Fruit fly (Drosophila melanogaster) whole organism, pupa: ENCODE data around the gene Lkb1.

ENCODE experiments used
- CG10348 ChIP-seq: fragments of 200-800 bp; sonication (Bioruptor generic); IDR thresholded peaks from 2 replicates; pipeline ENCODE4 v1.3.6; 2022; ENCODE audit warnings: missing biosample characterization, missing genetic modification characterization
- CG12605 ChIP-seq: fragments of 200-800 bp; sonication (Bioruptor generic); IDR thresholded peaks from 2 replicates; pipeline ENCODE4 v1.3.6; 2022; ENCODE audit warnings: missing biosample characterization, missing genetic modification characterization
- CG13204 ChIP-seq: fragments of 200-800 bp; sonication (Bioruptor generic); optimal IDR thresholded peaks from 2 replicates; lab custom pipeline; 2018; ENCODE audit warnings: missing biosample characterization, mild to moderate bottlenecking, missing genetic modification characterization, moderate library complexity
- CG14655 ChIP-seq: fragments of 200-800 bp; sonication (Bioruptor generic); optimal IDR thresholded peaks from 3 replicates; lab custom pipeline; 2017; ENCODE audit warnings: mild to moderate bottlenecking, missing biosample characterization, missing genetic modification reagents, missing genetic modification characterization
- CG15710 ChIP-seq: fragments of 200-800 bp; sonication (Bioruptor generic); optimal IDR thresholded peaks from 2 replicates; lab custom pipeline; 2018; ENCODE audit warnings: missing biosample characterization, mild to moderate bottlenecking, missing genetic modification characterization, moderate library complexity
- CG17806 ChIP-seq: fragments of 200-800 bp; sonication (Bioruptor generic); optimal IDR thresholded peaks from 2 replicates; lab custom pipeline; 2018; ENCODE audit warnings: missing biosample characterization, mild to moderate bottlenecking, missing genetic modification characterization, moderate library complexity
- CG32121 ChIP-seq: fragments of 200-800 bp; sonication (Bioruptor generic); IDR thresholded peaks from 2 replicates; pipeline ENCODE4 v1.3.6; 2022; ENCODE audit warnings: missing biosample characterization, missing genetic modification characterization
- CG34367 ChIP-seq: fragments of 200-800 bp; sonication (Bioruptor generic); optimal IDR thresholded peaks from 2 replicates; lab custom pipeline; 2018; ENCODE audit warnings: missing biosample characterization, mild to moderate bottlenecking, missing genetic modification characterization
- CG4496 ChIP-seq: fragments of 200-800 bp; sonication (Bioruptor generic); IDR thresholded peaks from 3 replicates; pipeline ENCODE4 v1.3.6; 2022; ENCODE audit warnings: missing biosample characterization, missing genetic modification characterization
- CG8159 ChIP-seq: fragments of 200-800 bp; sonication (Bioruptor generic); optimal IDR thresholded peaks from 3 replicates; lab custom pipeline; 2018; ENCODE audit warnings: missing biosample characterization, mild to moderate bottlenecking, missing genetic modification characterization, moderate library complexity
- CG8301 ChIP-seq: fragments of 200-800 bp; sonication (Bioruptor generic); optimal IDR thresholded peaks from 2 replicates; lab custom pipeline; 2018; ENCODE audit warnings: missing biosample characterization, mild to moderate bottlenecking, missing genetic modification characterization
- CG9948 ChIP-seq: fragments of 200-800 bp; sonication (Bioruptor generic); optimal IDR thresholded peaks from 2 replicates; lab custom pipeline; 2018; ENCODE audit warnings: missing biosample characterization, mild to moderate bottlenecking, missing genetic modification characterization, moderate library complexity
- D1 ChIP-seq: fragments of 200-800 bp; sonication (Bioruptor generic); optimal IDR thresholded peaks from 2 replicates; lab custom pipeline; 2018; ENCODE audit warnings: missing biosample characterization, mild to moderate bottlenecking, missing genetic modification characterization, moderate library complexity
- EcR ChIP-seq: fragments of 200-800 bp; sonication (Bioruptor generic); optimal IDR thresholded peaks from 3 replicates; lab custom pipeline; 2019; ENCODE audit warnings: missing biosample characterization, missing genetic modification characterization, mild to moderate bottlenecking, moderate library complexity, missing genetic modification reagents
- Ets98B ChIP-seq: fragments of 200-800 bp; sonication (Bioruptor generic); IDR thresholded peaks from 2 replicates; pipeline ENCODE4 v1.3.6; 2022; ENCODE audit warnings: missing biosample characterization, missing genetic modification characterization
- Pif1A ChIP-seq: fragments of 200-800 bp; sonication (Bioruptor generic); optimal IDR thresholded peaks from 3 replicates; lab custom pipeline; 2016; ENCODE audit warnings: missing biosample characterization, missing genetic modification characterization
- Pif1B ChIP-seq: fragments of 200-800 bp; sonication (Bioruptor generic); optimal IDR thresholded peaks from 3 replicates; lab custom pipeline; 2016; ENCODE audit warnings: missing biosample characterization, missing genetic modification characterization
- Snoo ChIP-seq: fragments of 200-800 bp; sonication (Bioruptor generic); optimal IDR thresholded peaks from 3 replicates; lab custom pipeline; 2017; ENCODE audit warnings: missing biosample characterization, mild to moderate bottlenecking, missing genetic modification characterization, inconsistent platforms
- fd96Ca ChIP-seq: fragments of 200-800 bp; sonication (Bioruptor generic); IDR thresholded peaks from 3 replicates; pipeline ENCODE4 v1.3.6; 2022; ENCODE audit warnings: missing biosample characterization, missing genetic modification characterization
- gl ChIP-seq: fragments of 200-800 bp; sonication (Bioruptor generic); optimal IDR thresholded peaks from 2 replicates; lab custom pipeline; 2018; ENCODE audit warnings: missing biosample characterization, mild to moderate bottlenecking, missing genetic modification characterization
- rn ChIP-seq: fragments of 200-800 bp; sonication (Bioruptor generic); IDR thresholded peaks from 2 replicates; pipeline ENCODE4 v1.3.6; 2022; ENCODE audit warnings: missing biosample characterization, missing genetic modification characterization

The Lkb1 gene

dm6 chr3R:13646729-13647633 lies 29.4 kb upstream of the Lkb1 start, which contains the start of gene rin:
Gene rin, plus strand, starts transcription at chr3R:13647004.
- TF ChIP-seq gl (tag; lab: Kevin White, UChicago) (peak; percentile 78), CG14655 (GFP tag; lab: Kevin White, UChicago) (no peak), CG17806 (no peak), CG32121 (GFP tag; lab: Robert Waterston, UW) (peak; percentile 39; the same call in 1 of the 2 replicates), CG10348 (GFP tag; lab: Robert Waterston, UW) (no peak), CG15710 (tag; lab: Kevin White, UChicago) (peak; percentile 35), Pif1B (GFP tag; lab: Kevin White, UChicago) (no peak), CG12605 (GFP tag; lab: Robert Waterston, UW) (peak; percentile 41; the same call in 1 of the 2 replicates), CG4496 (0 out of 3 replicates have a peak, but pooled peaks have one; percentile 15), Pif1A (GFP tag; lab: Kevin White, UChicago) (peak; percentile 26), rn (GFP tag; lab: Robert Waterston, UW) (no peak), D1 (no peak), EcR (peak; percentile 61), CG9948 (tag; lab: Kevin White, UChicago) (no peak), CG8159 (tag; lab: Kevin White, UChicago) (peak; percentile 58), Snoo (tag; lab: Kevin White, UChicago) (no peak), fd96Ca (GFP tag; lab: Robert Waterston, UW) (no peak), CG34367 (tag; lab: Kevin White, UChicago) (peak; percentile 59), CG8301 (tag; lab: Kevin White, UChicago) (peak; percentile 41), Ets98B (GFP tag; lab: Robert Waterston, UW) (no peak), CG13204 (peak; percentile 20)

dm6 chr3R:13647734-13648541 lies 28.4 kb upstream of the Lkb1 start:
- TF ChIP-seq CG15710 (tag; lab: Kevin White, UChicago) (no peak), fd96Ca (GFP tag; lab: Robert Waterston, UW) (0 out of 3 replicates have a peak, but pooled peaks have one; percentile 46), Ets98B (GFP tag; lab: Robert Waterston, UW) (no peak), Pif1B (GFP tag; lab: Kevin White, UChicago) (no peak), CG4496 (peak; percentile 23; the same call in 1 of the 3 replicates), CG17806 (no peak), CG14655 (GFP tag; lab: Kevin White, UChicago) (no peak), EcR (peak; percentile 94), CG34367 (tag; lab: Kevin White, UChicago) (no peak)

dm6 chr3R:13656294-13656693 lies 20.1 kb upstream of the Lkb1 start, which contains the start of gene Rbp4:
Gene Rbp4, minus strand, starts transcription at chr3R:13656394.
- no peak for TF ChIP-seq gl (tag; lab: Kevin White, UChicago)
- no peak for TF ChIP-seq Pif1A (GFP tag; lab: Kevin White, UChicago)

- TF ChIP-seq EcR = peak; percentile 81
- TF ChIP-seq CG12605 (GFP tag; lab: Robert Waterston, UW) = peak; percentile 5; the same call in 1 of the 2 replicates
- no peak for TF ChIP-seq CG8159 (tag; lab: Kevin White, UChicago)
- peak; percentile 38; the same call in 1 of the 3 replicates for TF ChIP-seq fd96Ca (GFP tag; lab: Robert Waterston, UW)
- peak; percentile 23 for TF ChIP-seq CG15710 (tag; lab: Kevin White, UChicago)
- no peak for TF ChIP-seq Pif1B (GFP tag; lab: Kevin White, UChicago)
- no peak for TF ChIP-seq rn (GFP tag; lab: Robert Waterston, UW)
- peak; percentile 61 for TF ChIP-seq CG4496
- TF ChIP-seq Pif1A (GFP tag; lab: Kevin White, UChicago) = no peak
- 0 out of 2 replicates have a peak, but pooled peaks have one; percentile 18 for TF ChIP-seq CG32121 (GFP tag; lab: Robert Waterston, UW)
- TF ChIP-seq gl (tag; lab: Kevin White, UChicago) = peak; percentile 45
- TF ChIP-seq CG13204 = no peak
- no peak for TF ChIP-seq Snoo (tag; lab: Kevin White, UChicago)
- no peak for TF ChIP-seq CG17806
- no peak for TF ChIP-seq CG9948 (tag; lab: Kevin White, UChicago)
- no peak for TF ChIP-seq CG8301 (tag; lab: Kevin White, UChicago)
- TF ChIP-seq D1 = no peak
- TF ChIP-seq CG14655 (GFP tag; lab: Kevin White, UChicago) = no peak
- TF ChIP-seq CG34367 (tag; lab: Kevin White, UChicago) = no peak
- TF ChIP-seq Ets98B (GFP tag; lab: Robert Waterston, UW) = no peak
- TF ChIP-seq CG10348 (GFP tag; lab: Robert Waterston, UW) = no peak
- TF ChIP-seq, all 21 proteins: peak for 7
These were observed 16.2 kb upstream of the Lkb1 start, which contains the start of gene Hrb87F for dm6 chr3R:13659865-13660738. Gene Hrb87F, minus strand, starts transcription at chr3R:13660531.
